Worm (Caenorhabditis elegans) whole organism, midembryonic: ENCODE results near the gene ciao-2B.

Source experiments
- T22C8.4 ChIP-seq: fragments of 200-800 bp; sonication (Bioruptor generic); IDR thresholded peaks from 2 replicates; pipeline ENCODE4 v1.3.6; 2022; ENCODE audit warnings: missing genetic modification characterization, missing compliant biosample characterization
- flt-1 ChIP-seq: fragments of 200-800 bp; sonication (Bioruptor generic); IDR thresholded peaks from 2 replicates; pipeline ENCODE4 v1.3.6; 2022; ENCODE audit warnings: missing genetic modification characterization, missing compliant biosample characterization
- med-1 ChIP-seq: sonication (generic microtip); optimal IDR thresholded peaks from 2 replicates; lab custom pipeline; 2017; ENCODE audit warnings: missing genetic modification characterization, mild to moderate bottlenecking, missing compliant biosample characterization, antibody characterized with exemption, missing genetic modification reagents; ENCODE audit not compliant: insufficient read depth
- ref-1 ChIP-seq: fragments of 200-800 bp; sonication (Bioruptor generic); conservative IDR thresholded peaks from 2 replicates; pipeline ENCODE4 v1.3.6; 2022; ENCODE audit warnings: missing genetic modification reagents, missing genetic modification characterization, missing compliant biosample characterization
- tab-1 ChIP-seq: fragments of 200-800 bp; sonication (Bioruptor generic); IDR thresholded peaks from 2 replicates; pipeline ENCODE4 v1.3.6; 2022; ENCODE audit warnings: missing genetic modification characterization, missing compliant biosample characterization
- ztf-23 ChIP-seq: fragments of 200-800 bp; sonication (Bioruptor generic); IDR thresholded peaks from 2 replicates; pipeline ENCODE4 v1.3.6; 2022; ENCODE audit warnings: missing genetic modification reagents, missing genetic modification characterization, missing compliant biosample characterization
- ztf-29 ChIP-seq: fragments of 200-800 bp; sonication (Bioruptor generic); IDR thresholded peaks from 2 replicates; pipeline ENCODE4 v1.3.6; 2022; ENCODE audit warnings: missing genetic modification reagents, missing genetic modification characterization, missing compliant biosample characterization

DNA sequence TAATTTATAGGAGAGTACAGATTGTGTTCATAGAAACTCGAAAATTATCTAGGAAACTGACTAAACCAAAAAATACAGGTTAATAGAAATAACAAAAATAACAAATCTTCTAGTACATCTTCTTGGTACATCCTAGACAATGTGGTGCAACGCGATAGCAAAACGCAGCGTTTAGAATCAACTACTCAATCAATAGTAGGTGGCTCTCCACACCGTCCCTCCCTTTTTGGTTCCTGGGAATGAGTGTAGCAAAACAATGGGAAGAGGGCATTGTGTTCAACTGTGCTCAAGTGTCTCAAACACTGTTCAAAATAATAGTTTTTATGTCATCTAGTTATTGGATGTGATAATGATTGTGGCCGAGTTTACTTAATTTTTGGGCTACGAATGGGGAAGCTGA, 37.3 kb upstream of the ciao-2B start, which contains the start of gene T27E9.6:
- TF ChIP-seq T22C8.4 (GFP tag; lab: Robert Waterston, UW), result no peak
- no peak for TF ChIP-seq ref-1
- TF ChIP-seq tab-1 (GFP tag; lab: Robert Waterston, UW), result no peak
- no peak for TF ChIP-seq ztf-23
- no peak for TF ChIP-seq ztf-29 (GFP tag; lab: Robert Waterston, UW)
- no peak for TF ChIP-seq med-1 (GFP tag; lab: Kevin White, UChicago)
- no peak for TF ChIP-seq flt-1
